Fruit fly (Drosophila melanogaster) whole organism, embryonic: ENCODE measurements around the gene Elp6.
A peak's percentile ranks its signal among the peaks of the same experiment; 100 is the strongest.

Experiments used
- Bteb2 ChIP-seq: fragments of 200-800 bp; sonication (Bioruptor generic); optimal IDR thresholded peaks from 2 replicates; lab custom pipeline; 2016; ENCODE audit warnings: missing biosample characterization, missing genetic modification characterization
- CG10321 ChIP-seq: fragments of 200-800 bp; sonication (Bioruptor generic); IDR thresholded peaks from 2 replicates; pipeline ENCODE4 v1.3.6; 2022; ENCODE audit warnings: missing biosample characterization, missing genetic modification characterization
- CG10959 ChIP-seq: fragments of 200-800 bp; sonication (Bioruptor generic); IDR thresholded peaks from 2 replicates; pipeline ENCODE4 v1.3.6; 2022; ENCODE audit warnings: missing biosample characterization, missing genetic modification characterization
- CG11093 ChIP-seq: fragments of 200-800 bp; sonication (Bioruptor generic); IDR thresholded peaks from 3 replicates; pipeline ENCODE4 v1.3.6; 2022; ENCODE audit warnings: missing biosample characterization, missing genetic modification characterization
- CG12219 ChIP-seq: fragments of 200-800 bp; sonication (Bioruptor generic); optimal IDR thresholded peaks from 3 replicates; lab custom pipeline; 2018; ENCODE audit warnings: missing biosample characterization, mild to moderate bottlenecking, missing genetic modification characterization
- CG12942 ChIP-seq: fragments of 200-800 bp; sonication (Bioruptor generic); optimal IDR thresholded peaks from 3 replicates; lab custom pipeline; 2016; ENCODE audit warnings: missing biosample characterization, missing genetic modification characterization
- CG13296 ChIP-seq: fragments of 200-800 bp; sonication (Bioruptor generic); optimal IDR thresholded peaks from 3 replicates; lab custom pipeline; 2018; ENCODE audit warnings: missing biosample characterization, mild to moderate bottlenecking, missing genetic modification characterization
- CG13775 ChIP-seq: fragments of 200-800 bp; sonication (Bioruptor generic); optimal IDR thresholded peaks from 3 replicates; lab custom pipeline; 2017; ENCODE audit warnings: missing biosample characterization, mild to moderate bottlenecking, missing genetic modification characterization
- CG14965 ChIP-seq: fragments of 200-800 bp; sonication (Bioruptor generic); optimal IDR thresholded peaks from 2 replicates; lab custom pipeline; 2016; ENCODE audit warnings: missing biosample characterization, missing genetic modification characterization, borderline replicate concordance
- CG1603 ChIP-seq: fragments of 200-800 bp; sonication (Bioruptor generic); optimal IDR thresholded peaks from 2 replicates; lab custom pipeline; 2019; ENCODE audit warnings: missing biosample characterization, mild to moderate bottlenecking, missing genetic modification characterization, moderate library complexity
- CG17829 ChIP-seq: fragments of 200-800 bp; optimal IDR thresholded peaks from 2 replicates; lab custom pipeline; 2019; ENCODE audit warnings: missing biosample characterization, mild to moderate bottlenecking, missing genetic modification characterization, moderate library complexity
- CG17912 ChIP-seq: fragments of 200-800 bp; sonication (Bioruptor generic); optimal IDR thresholded peaks from 2 replicates; lab custom pipeline; 2018; ENCODE audit warnings: missing biosample characterization, mild to moderate bottlenecking, missing genetic modification characterization
- CG1832 ChIP-seq: fragments of 200-800 bp; sonication (Bioruptor generic); optimal IDR thresholded peaks from 2 replicates; lab custom pipeline; 2017; ENCODE audit warnings: missing biosample characterization, mild to moderate bottlenecking, missing genetic modification characterization, inconsistent platforms
- CG18476 ChIP-seq: fragments of 200-800 bp; sonication (Bioruptor generic); optimal IDR thresholded peaks from 2 replicates; lab custom pipeline; 2016; ENCODE audit warnings: missing biosample characterization, mild to moderate bottlenecking, missing genetic modification characterization
- CG18599 ChIP-seq: fragments of 200-800 bp; sonication (Bioruptor generic); optimal IDR thresholded peaks from 3 replicates; lab custom pipeline; 2017; ENCODE audit warnings: missing biosample characterization, missing genetic modification characterization, mild to moderate bottlenecking, moderate library complexity, missing genetic modification reagents
- CG2199 ChIP-seq: fragments of 200-800 bp; sonication (Bioruptor generic); IDR thresholded peaks from 3 replicates; pipeline ENCODE4 v1.3.6; 2022; ENCODE audit warnings: missing biosample characterization, missing genetic modification characterization
- CG4360 ChIP-seq: fragments of 200-800 bp; sonication (Bioruptor generic); IDR thresholded peaks from 2 replicates; pipeline ENCODE4 v1.3.6; 2022; ENCODE audit warnings: missing biosample characterization, missing genetic modification characterization
- CG4404 ChIP-seq: fragments of 200-800 bp; sonication (Bioruptor generic); IDR thresholded peaks from 2 replicates; pipeline ENCODE4 v1.3.6; 2022; ENCODE audit warnings: missing biosample characterization, missing genetic modification characterization
- CG4854 ChIP-seq: fragments of 200-800 bp; sonication (Bioruptor generic); optimal IDR thresholded peaks from 2 replicates; lab custom pipeline; 2016; ENCODE audit warnings: missing biosample characterization, missing genetic modification characterization, inconsistent platforms
- CG5180 ChIP-seq: fragments of 200-800 bp; sonication (Bioruptor generic); optimal IDR thresholded peaks from 3 replicates; lab custom pipeline; 2017; ENCODE audit warnings: missing biosample characterization, missing genetic modification characterization, mild to moderate bottlenecking, moderate library complexity, missing genetic modification reagents
- CG6689 ChIP-seq: fragments of 200-800 bp; sonication (Bioruptor generic); IDR thresholded peaks from 2 replicates; pipeline ENCODE4 v1.3.6; 2022; ENCODE audit warnings: missing biosample characterization, missing genetic modification characterization
- CG7357 ChIP-seq: fragments of 200-800 bp; sonication (Bioruptor generic); IDR thresholded peaks from 3 replicates; pipeline ENCODE4 v1.3.6; 2022; ENCODE audit warnings: missing biosample characterization, missing genetic modification characterization
- CG8924 ChIP-seq: fragments of 200-800 bp; optimal IDR thresholded peaks from 3 replicates; lab custom pipeline; 2019; ENCODE audit warnings: missing biosample characterization, mild to moderate bottlenecking, missing genetic modification characterization, moderate library complexity
- CG9876 ChIP-seq: fragments of 200-800 bp; sonication (Bioruptor generic); optimal IDR thresholded peaks from 2 replicates; lab custom pipeline; 2016; ENCODE audit warnings: missing biosample characterization, missing genetic modification characterization
- CTCF ChIP-seq: fragments of 200-800 bp; sonication (Bioruptor generic); optimal IDR thresholded peaks from 2 replicates; lab custom pipeline; 2017; ENCODE audit warnings: missing biosample characterization, mild to moderate bottlenecking, missing genetic modification characterization, moderate library complexity
- D19B ChIP-seq: fragments of 200-800 bp; sonication (Bioruptor generic); optimal IDR thresholded peaks from 2 replicates; lab custom pipeline; 2017; ENCODE audit warnings: missing biosample characterization, mild to moderate bottlenecking, missing genetic modification characterization
- Dfd ChIP-seq, 2 experiments: fragments of >200 bp; optimal IDR thresholded peaks; 2 replicates each; lab custom pipeline; 2017; ENCODE audit warnings: missing biosample characterization in 2 of 2, missing genetic modification characterization in 2 of 2
- Gsc ChIP-seq: fragments of 200-800 bp; sonication (Bioruptor generic); IDR thresholded peaks from 2 replicates; pipeline ENCODE4 v1.3.6; 2022; ENCODE audit warnings: missing biosample characterization, missing genetic modification characterization
- Hr39 ChIP-seq: fragments of >200 bp; optimal IDR thresholded peaks from 2 replicates; lab custom pipeline; 2017
- Meics ChIP-seq: fragments of 200-800 bp; sonication (Bioruptor generic); optimal IDR thresholded peaks from 2 replicates; lab custom pipeline; 2017; ENCODE audit warnings: missing biosample characterization, mild to moderate bottlenecking, missing genetic modification characterization
- Mes4 ChIP-seq: fragments of 200-800 bp; sonication (Bioruptor generic); optimal IDR thresholded peaks from 2 replicates; lab custom pipeline; 2016; ENCODE audit warnings: missing biosample characterization, missing genetic modification characterization
- Nf-YA ChIP-seq: fragments of 200-800 bp; sonication (Bioruptor generic); IDR thresholded peaks from 2 replicates; pipeline ENCODE4 v1.3.6; 2022; ENCODE audit warnings: missing biosample characterization, missing genetic modification characterization
- Nf-YC ChIP-seq: fragments of 200-800 bp; optimal IDR thresholded peaks from 3 replicates; lab custom pipeline; 2019; ENCODE audit warnings: missing biosample characterization, mild to moderate bottlenecking, missing genetic modification characterization, moderate library complexity
- Optix ChIP-seq: fragments of 200-800 bp; sonication (Bioruptor generic); IDR thresholded peaks from 3 replicates; pipeline ENCODE4 v1.3.6; 2022; ENCODE audit warnings: missing biosample characterization, missing genetic modification characterization
- Pdp1 ChIP-seq, 2 experiments: fragments of 200-800 bp; sonication (Bioruptor generic); optimal IDR thresholded peaks; 3 replicates each; lab custom pipeline; 2016; ENCODE audit warnings: missing biosample characterization in 2 of 2, missing genetic modification characterization in 2 of 2, mild to moderate bottlenecking in 1 of 2, moderate library complexity in 1 of 2
- Ravus ChIP-seq: fragments of 200-800 bp; sonication (Bioruptor generic); IDR thresholded peaks from 2 replicates; pipeline ENCODE4 v1.3.6; 2022; ENCODE audit warnings: missing biosample characterization, missing genetic modification characterization
- Six4 ChIP-seq: fragments of 200-800 bp; sonication (Bioruptor generic); optimal IDR thresholded peaks from 2 replicates; lab custom pipeline; 2016; ENCODE audit warnings: missing biosample characterization, missing genetic modification characterization
- Trl ChIP-seq, 3 experiments: fragments of >200 bp in 2 of 3; fragments of 200-800 bp in 1 of 3; sonication (Bioruptor generic) in 1 of 3; optimal IDR thresholded peaks; 2 replicates in 1 of 3; 3 replicates in 2 of 3; lab custom pipeline; 2016 to 2017; ENCODE audit warnings: missing biosample characterization in 1 of 3, missing genetic modification characterization in 1 of 3
- bsh ChIP-seq, 2 experiments: fragments of 200-800 bp; sonication (Bioruptor generic); optimal IDR thresholded peaks; 2 replicates each; lab custom pipeline; 2017 to 2018; ENCODE audit warnings: mild to moderate bottlenecking in 2 of 2, missing biosample characterization in 2 of 2, missing genetic modification characterization in 2 of 2, moderate library complexity in 1 of 2
- fd102C ChIP-seq: fragments of 200-800 bp; sonication (Bioruptor generic); optimal IDR thresholded peaks from 2 replicates; lab custom pipeline; 2018; ENCODE audit warnings: missing biosample characterization, mild to moderate bottlenecking, missing genetic modification characterization, moderate library complexity
- gfzf ChIP-seq: fragments of 200-800 bp; sonication (Bioruptor generic); optimal IDR thresholded peaks from 2 replicates; lab custom pipeline; 2016; ENCODE audit warnings: missing biosample characterization, mild to moderate bottlenecking, missing genetic modification characterization, moderate library complexity
- hth ChIP-seq: fragments of >200 bp; optimal IDR thresholded peaks from 2 replicates; lab custom pipeline; 2017; ENCODE audit warnings: inconsistent platforms
- lab ChIP-seq: fragments of 200-800 bp; sonication (Bioruptor generic); optimal IDR thresholded peaks from 3 replicates; lab custom pipeline; 2017; ENCODE audit warnings: missing biosample characterization, missing genetic modification characterization, mild to moderate bottlenecking, moderate library complexity, missing genetic modification reagents
- pho ChIP-seq: fragments of 200-800 bp; sonication (Bioruptor generic); optimal IDR thresholded peaks from 2 replicates; lab custom pipeline; 2016; ENCODE audit warnings: missing biosample characterization, missing genetic modification characterization
- pita ChIP-seq: fragments of 200-800 bp; sonication (Bioruptor generic); optimal IDR thresholded peaks from 2 replicates; lab custom pipeline; 2017; ENCODE audit warnings: missing biosample characterization, mild to moderate bottlenecking, missing genetic modification characterization
- pros ChIP-seq: fragments of 200-800 bp; sonication (Bioruptor generic); optimal IDR thresholded peaks from 3 replicates; lab custom pipeline; 2019; ENCODE audit warnings: missing biosample characterization, mild to moderate bottlenecking, missing genetic modification characterization, moderate library complexity
- sens ChIP-seq: fragments of 200-800 bp; sonication (Bioruptor generic); peaks from one replicate; lab custom pipeline; 2016; ENCODE audit warnings: missing biosample characterization, missing genetic modification characterization
- slou ChIP-seq: fragments of 200-800 bp; sonication (Bioruptor generic); optimal IDR thresholded peaks from 3 replicates; lab custom pipeline; 2016; ENCODE audit warnings: missing biosample characterization, missing genetic modification characterization
- ssp ChIP-seq: fragments of 200-800 bp; sonication (Bioruptor generic); IDR thresholded peaks from 2 replicates; pipeline ENCODE4 v1.3.6; 2022; ENCODE audit warnings: missing biosample characterization, missing genetic modification characterization
- stc ChIP-seq: fragments of 200-800 bp; sonication (Bioruptor generic); IDR thresholded peaks from 2 replicates; pipeline ENCODE4 v1.3.6; 2022; ENCODE audit warnings: missing biosample characterization, missing genetic modification characterization
- tin ChIP-seq: fragments of 200-800 bp; sonication (Bioruptor generic); optimal IDR thresholded peaks from 3 replicates; lab custom pipeline; 2016; ENCODE audit warnings: missing biosample characterization, missing genetic modification characterization
- tup ChIP-seq: fragments of 200-800 bp; sonication (Bioruptor generic); optimal IDR thresholded peaks from 2 replicates; lab custom pipeline; 2016; ENCODE audit warnings: missing biosample characterization, mild to moderate bottlenecking, missing genetic modification characterization, moderate library complexity
- zfh1 ChIP-seq: fragments of 200-800 bp; sonication (Bioruptor generic); IDR thresholded peaks from 3 replicates; pipeline ENCODE4 v1.3.6; 2022; ENCODE audit warnings: missing biosample characterization, missing genetic modification characterization

Elp6 gene

DNA sequence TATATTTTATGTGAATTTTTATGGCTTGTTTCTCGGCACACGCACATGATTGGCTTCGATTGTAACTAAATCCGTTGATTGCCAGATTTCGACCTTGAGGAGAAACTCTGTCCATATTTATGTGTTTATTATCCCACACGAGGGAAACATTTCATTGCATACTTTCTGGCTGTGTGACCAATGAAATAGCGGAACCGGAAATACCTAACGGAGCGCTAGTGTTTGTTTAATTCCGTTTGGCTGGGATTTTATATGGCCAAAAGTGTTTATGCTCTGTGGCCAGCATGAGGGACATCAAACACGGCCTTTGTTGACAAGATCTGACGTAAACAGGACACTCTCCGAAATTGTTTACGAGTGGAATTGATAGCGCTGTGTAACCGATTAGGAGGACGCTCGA lies 46.8 kb downstream of the Elp6 start (continued):
- TF ChIP-seq CG12219 (GFP tag; lab: Kevin White, UChicago) (peak; percentile 54), CG1603 (tag; lab: Kevin White, UChicago) (no peak), CG18476 (no peak), CG4360 (no peak), CG11093 (no peak), Six4 (GFP tag; lab: Kevin White, UChicago) (no peak), CTCF (GFP tag; lab: Kevin White, UChicago) (peak; percentile 35), CG7357 (no peak), tup (GFP tag; lab: Kevin White, UChicago) (no peak), hth (lab: Kevin White, UChicago) (no peak), CG6689 (GFP tag; lab: Robert Waterston, UW) (0 out of 2 replicates have a peak, but pooled peaks have one; percentile 25), tin (GFP tag; lab: Kevin White, UChicago) (no peak), slou (GFP tag; lab: Kevin White, UChicago) (no peak), CG1832 (GFP tag; lab: Kevin White, UChicago) (no peak), Dfd (GFP tag; optimal IDR thresholded peaks at IDR 0.05; lab: Kevin White, UChicago) (no peak), CG13296 (GFP tag; lab: Kevin White, UChicago) (no peak), CG18599 (GFP tag; lab: Kevin White, UChicago) (no peak), CG12942 (GFP tag; lab: Kevin White, UChicago) (no peak), CG14965 (GFP tag; lab: Kevin White, UChicago) (no peak), Trl (optimal IDR thresholded peaks at IDR 0.05; lab: Kevin White, UChicago) (no peak), Trl (GFP tag; optimal IDR thresholded peaks at IDR 0.05; lab: Kevin White, UChicago) (no peak), CG17912 (GFP tag; lab: Kevin White, UChicago) (peak; percentile 8), pros (GFP tag; lab: Kevin White, UChicago) (no peak), Ravus (no peak), pita (GFP tag; lab: Kevin White, UChicago) (no peak), CG4854 (GFP tag; lab: Kevin White, UChicago) (no peak), Nf-YA (GFP tag; lab: Robert Waterston, UW) (no peak), CG17829 (no peak), CG9876 (GFP tag; lab: Kevin White, UChicago) (no peak), CG13775 (GFP tag; lab: Kevin White, UChicago) (peak; percentile 16), zfh1 (no peak), Meics (GFP tag; lab: Kevin White, UChicago) (peak; percentile 31), gfzf (GFP tag; lab: Kevin White, UChicago) (no peak), CG4404 (GFP tag; lab: Robert Waterston, UW) (no peak), sens (GFP tag; lab: Kevin White, UChicago) (peak; percentile 84), Hr39 (no peak), Mes4 (GFP tag; lab: Kevin White, UChicago) (peak; percentile 30), lab (GFP tag; lab: Kevin White, UChicago) (no peak), Pdp1 (GFP tag; optimal IDR thresholded peaks at IDR 0.05; lab: Kevin White, UChicago) (no peak), CG5180 (GFP tag; lab: Kevin White, UChicago) (no peak), Gsc (no peak), pho (GFP tag; lab: Kevin White, UChicago) (no peak), Nf-YC (no peak), fd102C (GFP tag; lab: Kevin White, UChicago) (no peak), CG2199 (GFP tag; lab: Robert Waterston, UW) (no peak), ssp (no peak), CG8924 (no peak), CG10959 (no peak), Bteb2 (no peak), stc (GFP tag; lab: Robert Waterston, UW) (peak; percentile 57; the same call in 1 of the 2 replicates), bsh (GFP tag; optimal IDR thresholded peaks at IDR 0.05; lab: Kevin White, UChicago) (no peak), Optix (GFP tag; lab: Robert Waterston, UW) (no peak), CG10321 (GFP tag; lab: Robert Waterston, UW) (no peak), D19B (GFP tag; lab: Kevin White, UChicago) (no peak)
